ENCODE assay signal across 3 worm cellular contexts in the genomic region with DNA sequence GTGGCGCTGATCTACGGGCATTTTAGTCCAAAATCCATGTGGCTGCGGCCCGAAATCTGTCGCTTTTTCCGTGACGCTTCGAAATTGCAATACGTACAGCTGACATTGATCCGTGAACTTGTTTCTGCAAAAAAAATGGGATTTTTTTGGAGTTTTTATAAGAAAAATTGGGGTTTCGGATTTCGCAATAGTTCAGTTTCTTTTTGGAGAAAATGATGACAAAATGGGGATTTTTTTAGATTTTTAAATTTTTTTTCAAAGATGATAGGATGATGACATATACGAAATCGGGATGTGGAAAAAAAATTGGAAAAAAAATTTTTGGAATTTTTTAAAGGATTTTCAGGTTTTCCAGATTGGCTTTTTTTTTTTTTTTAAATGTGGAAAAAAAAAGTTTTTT.
TF ChIP-seq lines count a peak whose summit lies in the region.

No protein-coding gene starts in this region.

TF ChIP-seq in whole organism, L1 larva, 84 proteins besides CTCF, POLR2A, EP300 and RAD21:
- TF ChIP-seq skn-1 (tag; optimal IDR thresholded peaks at IDR 0.05; lab: Kevin White, UChicago), result peak; percentile 66
- peak; percentile 14 for TF ChIP-seq zip-4 (GFP tag; optimal IDR thresholded peaks at IDR 0.05; lab: Kevin White, UChicago)
- TF ChIP-seq nhr-28 (tag; optimal IDR thresholded peaks at IDR 0.05; lab: Kevin White, UChicago), result no peak
- TF ChIP-seq vab-15 (tag; optimal IDR thresholded peaks at IDR 0.05; lab: Kevin White, UChicago), result no peak

TF ChIP-seq in whole organism, L3 larva, 47 proteins besides CTCF, POLR2A, EP300 and RAD21:
- TF ChIP-seq hmg-11 (tag; optimal IDR thresholded peaks at IDR 0.05; lab: Kevin White, UChicago) (peak; percentile 17), ceh-28 (tag; optimal IDR thresholded peaks at IDR 0.05; lab: Kevin White, UChicago) (no peak)

TF ChIP-seq in whole organism, young adult, 124 proteins besides CTCF, POLR2A, EP300 and RAD21:
- TF ChIP-seq cebp-1 (GFP tag; IDR thresholded peaks at IDR 0.05; lab: Robert Waterston, UW) (no peak), cebp-1 (tag; optimal IDR thresholded peaks at IDR 0.05; lab: Kevin White, UChicago) (peak; percentile 91), lsy-27 (tag; optimal IDR thresholded peaks at IDR 0.05; lab: Kevin White, UChicago; ENCODE audit: borderline replicate concordance, insufficient read depth) (no peak)
